Fruit fly (Drosophila melanogaster) whole organism, embryonic: ENCODE results near the gene Rip11.
A peak's percentile ranks its signal among the peaks of the same experiment; 100 is the strongest.

ENCODE experiments used
- BEAF-32 ChIP-seq: fragments of 200-800 bp; sonication (Bioruptor generic); optimal IDR thresholded peaks from 3 replicates; lab custom pipeline; 2017; ENCODE audit warnings: missing biosample characterization, missing genetic modification characterization, mild to moderate bottlenecking, moderate library complexity, missing genetic modification reagents
- CG10147 ChIP-seq: fragments of 200-800 bp; sonication (Bioruptor generic); optimal IDR thresholded peaks from 2 replicates; lab custom pipeline; 2019; ENCODE audit warnings: missing biosample characterization, mild to moderate bottlenecking, missing genetic modification characterization, moderate library complexity
- CG10274 ChIP-seq: fragments of 200-800 bp; sonication (Bioruptor generic); optimal IDR thresholded peaks from 3 replicates; lab custom pipeline; 2017; ENCODE audit warnings: missing biosample characterization, mild to moderate bottlenecking, missing genetic modification characterization
- CG10543 ChIP-seq: fragments of 200-800 bp; sonication (Bioruptor generic); optimal IDR thresholded peaks from 3 replicates; lab custom pipeline; 2017; ENCODE audit warnings: missing biosample characterization, mild to moderate bottlenecking, missing genetic modification characterization, moderate library complexity
- CG10979 ChIP-seq: fragments of 200-800 bp; sonication (Bioruptor generic); optimal IDR thresholded peaks from 2 replicates; lab custom pipeline; 2018; ENCODE audit warnings: missing biosample characterization, mild to moderate bottlenecking, missing genetic modification characterization, moderate library complexity
- CG11085 ChIP-seq: fragments of 200-800 bp; sonication (Bioruptor generic); IDR thresholded peaks from 2 replicates; pipeline ENCODE4 v1.3.6; 2022; ENCODE audit warnings: missing biosample characterization, missing genetic modification characterization
- CG11247 ChIP-seq: fragments of 200-800 bp; sonication (Bioruptor generic); IDR thresholded peaks from 2 replicates; pipeline ENCODE4 v1.3.6; 2022; ENCODE audit warnings: missing biosample characterization, missing genetic modification characterization
- CG11398 ChIP-seq: fragments of 200-800 bp; sonication (Bioruptor generic); optimal IDR thresholded peaks from 2 replicates; lab custom pipeline; 2016; ENCODE audit warnings: missing biosample characterization, missing genetic modification characterization
- CG11456 ChIP-seq: fragments of 200-800 bp; sonication (Bioruptor generic); IDR thresholded peaks from 3 replicates; pipeline ENCODE4 v1.3.6; 2022; ENCODE audit warnings: missing biosample characterization, missing genetic modification characterization
- CG12659 ChIP-seq: fragments of 200-800 bp; sonication (Bioruptor generic); optimal IDR thresholded peaks from 3 replicates; lab custom pipeline; 2017; ENCODE audit warnings: mild to moderate bottlenecking, missing biosample characterization, missing genetic modification reagents, missing genetic modification characterization
- CG15479 ChIP-seq: fragments of 200-800 bp; sonication (Bioruptor generic); optimal IDR thresholded peaks from 3 replicates; lab custom pipeline; 2019; ENCODE audit warnings: missing biosample characterization, mild to moderate bottlenecking, missing genetic modification characterization, moderate library complexity
- CG1603 ChIP-seq: fragments of 200-800 bp; sonication (Bioruptor generic); optimal IDR thresholded peaks from 2 replicates; lab custom pipeline; 2019; ENCODE audit warnings: missing biosample characterization, mild to moderate bottlenecking, missing genetic modification characterization, moderate library complexity
- CG18764 ChIP-seq: fragments of 200-800 bp; sonication (Bioruptor generic); optimal IDR thresholded peaks from 3 replicates; lab custom pipeline; 2016; ENCODE audit warnings: missing biosample characterization, missing genetic modification characterization
- CG2712 ChIP-seq: fragments of 200-800 bp; optimal IDR thresholded peaks from 3 replicates; lab custom pipeline; 2019; ENCODE audit warnings: missing biosample characterization, mild to moderate bottlenecking, missing genetic modification characterization, moderate library complexity
- CG32772 ChIP-seq: fragments of 200-800 bp; sonication (Bioruptor generic); IDR thresholded peaks from 2 replicates; pipeline ENCODE4 v1.3.6; 2022; ENCODE audit warnings: missing biosample characterization, missing genetic modification characterization
- CG4707 ChIP-seq: fragments of 200-800 bp; sonication (Bioruptor generic); optimal IDR thresholded peaks from 2 replicates; lab custom pipeline; 2018; ENCODE audit warnings: missing biosample characterization, mild to moderate bottlenecking, missing genetic modification characterization, moderate library complexity
- CG6813 ChIP-seq: fragments of 200-800 bp; sonication (Bioruptor generic); optimal IDR thresholded peaks from 2 replicates; lab custom pipeline; 2017; ENCODE audit warnings: missing biosample characterization, missing genetic modification characterization, mild to moderate bottlenecking, moderate library complexity, missing genetic modification reagents
- CG7372 ChIP-seq: fragments of 200-800 bp; sonication (Bioruptor generic); IDR thresholded peaks from 2 replicates; pipeline ENCODE4 v1.3.6; 2022; ENCODE audit warnings: missing biosample characterization, missing genetic modification characterization
- CG8089 ChIP-seq: fragments of 200-800 bp; sonication (Bioruptor generic); optimal IDR thresholded peaks from 3 replicates; lab custom pipeline; 2016; ENCODE audit warnings: missing biosample characterization, missing genetic modification characterization
- CG8290 ChIP-seq, 3 experiments: fragments of 200-800 bp; sonication (Bioruptor generic); optimal IDR thresholded peaks; 2 replicates each; lab custom pipeline; 2016 to 2019; ENCODE audit warnings: missing biosample characterization in 3 of 3, missing genetic modification characterization in 3 of 3, mild to moderate bottlenecking in 2 of 3, moderate library complexity in 1 of 3
- CG9817 ChIP-seq: fragments of 200-800 bp; sonication (Bioruptor generic); optimal IDR thresholded peaks from 2 replicates; lab custom pipeline; 2018; ENCODE audit warnings: missing biosample characterization, mild to moderate bottlenecking, missing genetic modification characterization, moderate library complexity
- CG9932 ChIP-seq: fragments of 200-800 bp; sonication (Bioruptor generic); IDR thresholded peaks from 2 replicates; pipeline ENCODE4 v1.3.6; 2022; ENCODE audit warnings: missing biosample characterization, missing genetic modification characterization
- CTCF ChIP-seq: fragments of 200-800 bp; sonication (Bioruptor generic); optimal IDR thresholded peaks from 2 replicates; lab custom pipeline; 2017; ENCODE audit warnings: missing biosample characterization, mild to moderate bottlenecking, missing genetic modification characterization, moderate library complexity
- Chrac-16 ChIP-seq: fragments of 200-800 bp; sonication (Bioruptor generic); optimal IDR thresholded peaks from 3 replicates; lab custom pipeline; 2016; ENCODE audit warnings: missing biosample characterization, missing genetic modification characterization
- D ChIP-seq, 2 experiments: fragments of 200-800 bp in 1 of 2; fragments of >200 bp in 1 of 2; sonication (Bioruptor generic) in 1 of 2; optimal IDR thresholded peaks; 2 replicates in 1 of 2; 3 replicates in 1 of 2; lab custom pipeline; 2017; ENCODE audit warnings: mild to moderate bottlenecking in 1 of 2, missing biosample characterization in 1 of 2, missing genetic modification characterization in 1 of 2, missing genetic modification reagents in 1 of 2
- D19B ChIP-seq: fragments of 200-800 bp; sonication (Bioruptor generic); optimal IDR thresholded peaks from 2 replicates; lab custom pipeline; 2017; ENCODE audit warnings: missing biosample characterization, mild to moderate bottlenecking, missing genetic modification characterization
- Doc2 ChIP-seq: fragments of 200-800 bp; sonication (Bioruptor generic); IDR thresholded peaks from 2 replicates; pipeline ENCODE4 v1.3.6; 2022; ENCODE audit warnings: missing biosample characterization, missing genetic modification characterization
- Hr39 ChIP-seq: fragments of >200 bp; optimal IDR thresholded peaks from 2 replicates; lab custom pipeline; 2017
- Mrtf ChIP-seq: fragments of 200-800 bp; sonication (Bioruptor generic); IDR thresholded peaks from 3 replicates; pipeline ENCODE4 v1.3.6; 2022; ENCODE audit warnings: missing biosample characterization, missing genetic modification characterization
- Sin3A ChIP-seq: fragments of >200 bp; optimal IDR thresholded peaks from 2 replicates; lab custom pipeline; 2018
- abd-A ChIP-seq: fragments of 200-800 bp; sonication (Bioruptor generic); optimal IDR thresholded peaks from 3 replicates; lab custom pipeline; 2019; ENCODE audit warnings: missing biosample characterization, mild to moderate bottlenecking, missing genetic modification characterization, moderate library complexity
- amos ChIP-seq: fragments of 200-800 bp; sonication (Bioruptor generic); IDR thresholded peaks from 2 replicates; pipeline ENCODE4 v1.3.6; 2022; ENCODE audit warnings: missing biosample characterization, missing genetic modification characterization; ENCODE audit not compliant: partially characterized antibody
- bab2 ChIP-seq: fragments of 200-800 bp; sonication (Bioruptor generic); optimal IDR thresholded peaks from 2 replicates; lab custom pipeline; 2016; ENCODE audit warnings: missing biosample characterization, missing genetic modification characterization
- btn ChIP-seq: fragments of 200-800 bp; sonication (Bioruptor generic); optimal IDR thresholded peaks from 2 replicates; lab custom pipeline; 2016; ENCODE audit warnings: missing biosample characterization, missing genetic modification characterization
- cg ChIP-seq: fragments of 200-800 bp; sonication (Bioruptor generic); optimal IDR thresholded peaks from 3 replicates; lab custom pipeline; 2019; ENCODE audit warnings: missing biosample characterization, mild to moderate bottlenecking, missing genetic modification characterization, moderate library complexity
- crol ChIP-seq: fragments of 200-800 bp; sonication (Bioruptor generic); IDR thresholded peaks from 2 replicates; pipeline ENCODE4 v1.3.6; 2022; ENCODE audit warnings: missing biosample characterization, missing genetic modification characterization
- da ChIP-seq: fragments of 200-800 bp; sonication (Bioruptor generic); optimal IDR thresholded peaks from 2 replicates; lab custom pipeline; 2016; ENCODE audit warnings: missing biosample characterization, missing genetic modification characterization
- dati ChIP-seq: fragments of 200-800 bp; sonication (Bioruptor generic); IDR thresholded peaks from 2 replicates; pipeline ENCODE4 v1.3.6; 2022; ENCODE audit warnings: missing biosample characterization, missing genetic modification characterization
- fd96Cb ChIP-seq: fragments of 200-800 bp; sonication (Bioruptor generic); optimal IDR thresholded peaks from 2 replicates; lab custom pipeline; 2018; ENCODE audit warnings: missing biosample characterization, mild to moderate bottlenecking, missing genetic modification characterization, moderate library complexity
- fu2 ChIP-seq: fragments of 200-800 bp; sonication (Bioruptor generic); optimal IDR thresholded peaks from 2 replicates; lab custom pipeline; 2016; ENCODE audit warnings: missing biosample characterization, missing genetic modification characterization
- gce ChIP-seq: fragments of 200-800 bp; sonication (Bioruptor generic); IDR thresholded peaks from 3 replicates; pipeline ENCODE4 v1.3.6; 2022; ENCODE audit warnings: missing biosample characterization, missing genetic modification characterization
- gfzf ChIP-seq: fragments of 200-800 bp; sonication (Bioruptor generic); optimal IDR thresholded peaks from 2 replicates; lab custom pipeline; 2016; ENCODE audit warnings: missing biosample characterization, mild to moderate bottlenecking, missing genetic modification characterization, moderate library complexity
- kah ChIP-seq: fragments of 200-800 bp; sonication (Bioruptor generic); optimal IDR thresholded peaks from 2 replicates; lab custom pipeline; 2018; ENCODE audit warnings: missing biosample characterization, mild to moderate bottlenecking, missing genetic modification characterization
- lola ChIP-seq, 3 experiments: fragments of >200 bp in 2 of 3; fragments of 200-800 bp in 1 of 3; sonication (Bioruptor generic) in 1 of 3; optimal IDR thresholded peaks; 2 replicates each; lab custom pipeline; 2017 to 2019; ENCODE audit warnings: missing biosample characterization in 3 of 3, missing genetic modification characterization in 3 of 3, mild to moderate bottlenecking in 1 of 3, moderate library complexity in 1 of 3
- nmo ChIP-seq: fragments of 200-800 bp; sonication (Bioruptor generic); optimal IDR thresholded peaks from 2 replicates; lab custom pipeline; 2018; ENCODE audit warnings: missing biosample characterization, mild to moderate bottlenecking, missing genetic modification characterization, moderate library complexity
- odd ChIP-seq: fragments of 200-800 bp; sonication (Bioruptor generic); optimal IDR thresholded peaks from 2 replicates; lab custom pipeline; 2017; ENCODE audit warnings: missing biosample characterization, mild to moderate bottlenecking, missing genetic modification characterization
- pzg ChIP-seq: fragments of 200-800 bp; sonication (Bioruptor generic); optimal IDR thresholded peaks from 3 replicates; lab custom pipeline; 2018; ENCODE audit warnings: missing biosample characterization, mild to moderate bottlenecking, missing genetic modification characterization, moderate library complexity
- sna ChIP-seq: fragments of 200-800 bp; sonication (Bioruptor generic); IDR thresholded peaks from 2 replicates; pipeline ENCODE4 v1.3.6; 2022; ENCODE audit warnings: missing biosample characterization, missing genetic modification characterization; ENCODE audit not compliant: partially characterized antibody
- sr ChIP-seq: fragments of 200-800 bp; sonication (Bioruptor generic); IDR thresholded peaks from 3 replicates; pipeline ENCODE4 v1.3.6; 2022; ENCODE audit warnings: missing biosample characterization, missing genetic modification characterization
- stwl ChIP-seq: fragments of 200-800 bp; sonication (Bioruptor generic); optimal IDR thresholded peaks from 3 replicates; lab custom pipeline; 2018; ENCODE audit warnings: missing biosample characterization, mild to moderate bottlenecking, missing genetic modification characterization, moderate library complexity
- vvl ChIP-seq: fragments of 200-800 bp; sonication (Bioruptor generic); IDR thresholded peaks from 2 replicates; pipeline ENCODE4 v1.3.6; 2022; ENCODE audit warnings: missing biosample characterization, missing genetic modification characterization
- wdn ChIP-seq: fragments of 200-800 bp; sonication (Bioruptor generic); IDR thresholded peaks from 2 replicates; pipeline ENCODE4 v1.3.6; 2022; ENCODE audit warnings: missing biosample characterization, missing genetic modification characterization

Gene Rip11

DNA sequence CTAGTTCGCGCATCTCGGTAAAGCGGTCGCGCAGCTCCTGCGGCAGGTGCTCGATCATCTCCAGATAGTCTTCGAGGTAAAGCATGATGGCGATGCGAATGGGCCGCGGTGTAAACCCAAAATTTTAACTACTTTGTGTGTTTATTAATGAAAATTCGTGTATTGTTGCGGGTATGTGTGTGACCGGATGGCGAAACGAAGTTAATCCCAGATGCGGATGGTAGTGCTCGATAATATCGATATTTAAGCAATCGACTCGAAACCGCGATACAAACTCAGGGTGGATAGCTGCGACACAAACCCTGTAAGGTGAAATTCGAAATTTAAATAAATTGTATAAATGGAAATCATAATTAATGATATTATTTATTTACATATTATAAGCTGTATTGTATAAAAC, 5.4 kb upstream of the Rip11 start, which contains the start of gene Ing3 (continued):
- TF ChIP-seq odd (GFP tag; lab: Kevin White, UChicago), result no peak
- peak; percentile 29 for TF ChIP-seq Sin3A (lab: Kevin White, UChicago)
- TF ChIP-seq crol (GFP tag; lab: Robert Waterston, UW), result no peak
- TF ChIP-seq BEAF-32 (GFP tag; lab: Kevin White, UChicago), result peak; percentile 86
- TF ChIP-seq CG7372 (GFP tag; lab: Robert Waterston, UW), result no peak
- TF ChIP-seq CG32772, result no peak
- TF ChIP-seq amos (GFP tag; lab: Robert Waterston, UW), result peak; percentile 82
- no peak for TF ChIP-seq cg (GFP tag; lab: Kevin White, UChicago)
- TF ChIP-seq lola (GFP tag; optimal IDR thresholded peaks at IDR 0.05; lab: Kevin White, UChicago), result no peak
- no peak for TF ChIP-seq CG10979 (tag; lab: Kevin White, UChicago)
- TF ChIP-seq CTCF (GFP tag; lab: Kevin White, UChicago), result no peak
- TF ChIP-seq CG4707 (GFP tag; lab: Kevin White, UChicago), result no peak
- TF ChIP-seq CG11456 (GFP tag; lab: Robert Waterston, UW), result no peak
- TF ChIP-seq gce (GFP tag; lab: Robert Waterston, UW), result no peak
- no peak for TF ChIP-seq Hr39 (lab: Kevin White, UChicago)
- no peak for TF ChIP-seq Chrac-16
- TF ChIP-seq pzg (GFP tag; lab: Kevin White, UChicago), result peak; percentile 87
- TF ChIP-seq CG6813 (GFP tag; lab: Kevin White, UChicago), result no peak
- TF ChIP-seq CG10274, result no peak
- TF ChIP-seq fd96Cb (tag; lab: Kevin White, UChicago), result no peak
- no peak for TF ChIP-seq da (GFP tag; lab: Kevin White, UChicago)
- TF ChIP-seq Mrtf (GFP tag; lab: Robert Waterston, UW), result no peak
- TF ChIP-seq nmo, result peak; percentile 28
- no peak for TF ChIP-seq kah
- no peak for TF ChIP-seq vvl (GFP tag; lab: Robert Waterston, UW)
- TF ChIP-seq sr (GFP tag; lab: Robert Waterston, UW), result no peak
- peak; percentile 19 for TF ChIP-seq CG12659 (GFP tag; lab: Kevin White, UChicago)
- no peak for TF ChIP-seq CG9932 (GFP tag; lab: Robert Waterston, UW)
- no peak for TF ChIP-seq wdn (GFP tag; lab: Robert Waterston, UW)
- no peak for TF ChIP-seq D19B (GFP tag; lab: Kevin White, UChicago)
- no peak for TF ChIP-seq CG11247
- no peak for TF ChIP-seq CG8290 (GFP tag; optimal IDR thresholded peaks at IDR 0.05; lab: Kevin White, UChicago)
- no peak for TF ChIP-seq CG8290 (tag; optimal IDR thresholded peaks at IDR 0.05; lab: Kevin White, UChicago)
- peak; percentile 30 for TF ChIP-seq stwl (tag; lab: Kevin White, UChicago)
- no peak for TF ChIP-seq CG11085
- TF ChIP-seq Doc2, result no peak
- no peak for TF ChIP-seq CG11398
- TF ChIP-seq CG2712 (tag; lab: Kevin White, UChicago), result peak; percentile 12
- no peak for TF ChIP-seq CG18764 (GFP tag; lab: Kevin White, UChicago)
- TF ChIP-seq CG10543 (GFP tag; lab: Kevin White, UChicago), result no peak
- no peak for TF ChIP-seq CG15479 (GFP tag; lab: Kevin White, UChicago)
- TF ChIP-seq dati, result no peak
- TF ChIP-seq CG10147, result no peak
- TF ChIP-seq abd-A, result no peak
- no peak for TF ChIP-seq fu2 (GFP tag; lab: Kevin White, UChicago)
- peak; percentile 49 for TF ChIP-seq sna (GFP tag; lab: Robert Waterston, UW)
- TF ChIP-seq D (optimal IDR thresholded peaks at IDR 0.05; lab: Kevin White, UChicago), result no peak
- TF ChIP-seq D (GFP tag; optimal IDR thresholded peaks at IDR 0.05; lab: Kevin White, UChicago), result no peak
- TF ChIP-seq CG1603 (tag; lab: Kevin White, UChicago), result no peak
- no peak for TF ChIP-seq CG8089 (GFP tag; lab: Kevin White, UChicago)
- peak; percentile 83 for TF ChIP-seq gfzf (GFP tag; lab: Kevin White, UChicago)
- no peak for TF ChIP-seq bab2 (GFP tag; lab: Kevin White, UChicago)
- TF ChIP-seq CG9817 (tag; lab: Kevin White, UChicago), result no peak
- TF ChIP-seq btn (GFP tag; lab: Kevin White, UChicago), result no peak
